Fruit fly (Drosophila melanogaster): ENCODE data around the gene Taf12.

The Taf12 gene

dm6 chr3R:11656614-11657216 is 22.8 kb downstream of the Taf12 start (continued):
- TF ChIP-seq unc-4 (GFP tag; IDR thresholded peaks at IDR 0.05; ENCODE audit: partially characterized antibody): no peak
- no peak for TF ChIP-seq Sin3A (optimal IDR thresholded peaks at IDR 0.05)
- TF ChIP-seq abd-A (tag; optimal IDR thresholded peaks at IDR 0.05): peak; percentile 29
- peak; percentile 96 for TF ChIP-seq CG10147 (GFP tag; optimal IDR thresholded peaks at IDR 0.05)
- TF ChIP-seq CG11398 (GFP tag; optimal IDR thresholded peaks at IDR 0.05): peak; percentile 83
- peak; percentile 93 for TF ChIP-seq toy (GFP tag; IDR thresholded peaks at IDR 0.05)
- TF ChIP-seq tup (GFP tag; optimal IDR thresholded peaks at IDR 0.05): peak; percentile 92
- TF ChIP-seq CG9437 (GFP tag; optimal IDR thresholded peaks at IDR 0.05): peak; percentile 87
- TF ChIP-seq dati (GFP tag; IDR thresholded peaks at IDR 0.05): peak; percentile 90
- TF ChIP-seq CG15514 (GFP tag; optimal IDR thresholded peaks at IDR 0.05): peak; percentile 91
- TF ChIP-seq CG5245 (GFP tag; optimal IDR thresholded peaks at IDR 0.05): peak; percentile 93
- TF ChIP-seq CG32767 (GFP tag; IDR thresholded peaks at IDR 0.05): peak; percentile 94
- peak; percentile 97 for TF ChIP-seq Hsf (GFP tag; optimal IDR thresholded peaks at IDR 0.05)
- TF ChIP-seq CG6765 (GFP tag; optimal IDR thresholded peaks at IDR 0.05): peak; percentile 92
- TF ChIP-seq scrt (GFP tag; optimal IDR thresholded peaks at IDR 0.05): peak; percentile 93
- peak; percentile 94 for TF ChIP-seq Gug (GFP tag; IDR thresholded peaks at IDR 0.05)
- peak; percentile 95 for TF ChIP-seq gce (GFP tag; IDR thresholded peaks at IDR 0.05)
- TF ChIP-seq Chrac-16 (GFP tag; optimal IDR thresholded peaks at IDR 0.05): peak; percentile 96
- peak; percentile 95 for TF ChIP-seq CG10209 (GFP tag; optimal IDR thresholded peaks at IDR 0.05)
- peak; percentile 97 for TF ChIP-seq unpg (GFP tag; optimal IDR thresholded peaks at IDR 0.05)
- peak; percentile 93 for TF ChIP-seq Atf-2 (GFP tag; optimal IDR thresholded peaks at IDR 0.05)
- peak; percentile 92 for TF ChIP-seq danr (GFP tag; IDR thresholded peaks at IDR 0.05)
- peak; percentile 94 for TF ChIP-seq Ssrp (tag; optimal IDR thresholded peaks at IDR 0.05)
- TF ChIP-seq Elba2 (GFP tag; optimal IDR thresholded peaks at IDR 0.05): no peak
- peak; percentile 88 for TF ChIP-seq Oaz (GFP tag; IDR thresholded peaks at IDR 0.05)
- TF ChIP-seq rib (GFP tag; IDR thresholded peaks at IDR 0.05): peak; percentile 97
- peak; percentile 97 for TF ChIP-seq Awh (GFP tag; IDR thresholded peaks at IDR 0.05)
- peak; percentile 94 for TF ChIP-seq dimm (GFP tag; IDR thresholded peaks at IDR 0.05)
- TF ChIP-seq Nf-YA (GFP tag; IDR thresholded peaks at IDR 0.05): peak; percentile 96
- peak; percentile 96 for TF ChIP-seq CG7786 (GFP tag; optimal IDR thresholded peaks at IDR 0.05)
- TF ChIP-seq CG1024 (GFP tag; IDR thresholded peaks at IDR 0.05): peak; percentile 90
- peak; percentile 96 for TF ChIP-seq HLH3B (GFP tag; IDR thresholded peaks at IDR 0.05)
- TF ChIP-seq Hmx (GFP tag; optimal IDR thresholded peaks at IDR 0.05): peak; percentile 85
- peak; percentile 94 for TF ChIP-seq CG12155 (GFP tag; optimal IDR thresholded peaks at IDR 0.05)
- TF ChIP-seq CG10274 (GFP tag; optimal IDR thresholded peaks at IDR 0.05): peak; percentile 81
- TF ChIP-seq CG6689 (GFP tag; IDR thresholded peaks at IDR 0.05): peak; percentile 96
- peak; percentile 95 for TF ChIP-seq ken (GFP tag; IDR thresholded peaks at IDR 0.05)
- peak; percentile 95 for TF ChIP-seq pnt (GFP tag; optimal IDR thresholded peaks at IDR 0.05)
- TF ChIP-seq lilli (GFP tag; optimal IDR thresholded peaks at IDR 0.05): peak; percentile 98
- peak; percentile 95 for TF ChIP-seq CG6272 (GFP tag; IDR thresholded peaks at IDR 0.05)
- TF ChIP-seq prd (optimal IDR thresholded peaks at IDR 0.05): no peak
- peak; percentile 96 for TF ChIP-seq prd (GFP tag; IDR thresholded peaks at IDR 0.05)
- TF ChIP-seq Lhr (GFP tag; optimal IDR thresholded peaks at IDR 0.05): peak; percentile 84
- TF ChIP-seq CG32532 (GFP tag; IDR thresholded peaks at IDR 0.05): peak; percentile 98
- peak; percentile 62; the same call in 1 of the 2 replicates for TF ChIP-seq Dip2 (GFP tag; IDR thresholded peaks at IDR 0.05)
- TF ChIP-seq Dp (GFP tag; optimal IDR thresholded peaks at IDR 0.05): peak; percentile 6
- peak; percentile 98 for TF ChIP-seq slbo (GFP tag; IDR thresholded peaks at IDR 0.05)
- peak; percentile 93 for TF ChIP-seq pum (GFP tag; optimal IDR thresholded peaks at IDR 0.05)
- peak; percentile 86 for TF ChIP-seq CG6683 (GFP tag; optimal IDR thresholded peaks at IDR 0.05)
- peak; percentile 93 for TF ChIP-seq klu (GFP tag; IDR thresholded peaks at IDR 0.05)
- TF ChIP-seq Taf1 (GFP tag; IDR thresholded peaks at IDR 0.05): peak; percentile 91
- TF ChIP-seq CG11247 (GFP tag; IDR thresholded peaks at IDR 0.05): peak; percentile 96

Measured in whole organism, embryonic.